Fruit fly (Drosophila melanogaster): Measurements from ENCODE around the gene Arf4.

Arf4 gene

dm6 chr4:1123769-1124493 lies at the start of gene Arf4:
Gene Arf4, plus strand, starts transcription at chr4:1124167.
- no peak for TF ChIP-seq CG8478 (optimal IDR thresholded peaks at IDR 0.05)
- no peak for TF ChIP-seq EcR (GFP tag; optimal IDR thresholded peaks at IDR 0.05)
- no peak for TF ChIP-seq pan (optimal IDR thresholded peaks at IDR 0.05)
- TF ChIP-seq Dll (optimal IDR thresholded peaks at IDR 0.05), result no peak

DNA sequence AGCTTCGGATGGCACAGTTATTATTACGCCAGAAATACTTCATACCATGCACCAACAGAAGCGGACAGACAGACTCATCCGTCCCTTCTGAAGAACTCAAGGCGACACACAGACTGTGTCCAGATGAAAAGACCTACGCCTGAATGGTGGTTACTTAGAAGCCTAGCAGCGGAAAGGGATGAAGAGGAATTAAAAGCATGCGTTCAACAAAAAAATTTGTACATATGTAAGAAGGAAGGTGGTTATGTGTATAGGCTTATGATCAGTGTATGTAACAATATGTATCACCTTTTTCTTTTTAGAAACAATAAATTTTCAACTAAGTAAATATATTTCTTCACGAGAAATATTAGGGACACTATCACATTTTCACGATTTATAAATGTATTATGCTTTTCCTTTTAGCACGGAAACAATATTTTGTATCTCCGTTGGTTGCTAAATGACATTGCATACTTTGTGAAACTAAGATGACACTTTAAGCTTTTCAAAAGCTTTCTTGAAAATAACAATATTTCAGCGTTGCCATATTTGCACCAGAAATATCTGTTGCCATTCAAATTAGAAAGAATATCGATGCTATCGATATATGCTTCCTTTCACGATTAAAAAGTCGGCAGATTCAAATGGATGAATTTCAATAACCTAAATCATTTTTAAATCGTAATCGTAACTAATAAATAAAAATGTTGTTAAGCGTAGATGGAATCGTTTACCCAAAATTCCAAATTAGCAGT lies 39.5 kb upstream of the Arf4 start, which contains the start of gene Actbeta:
TSS of gene Actbeta (minus strand) at position 471 of the 737 bp plus-strand sequence.
- TF ChIP-seq Dll (optimal IDR thresholded peaks at IDR 0.05) (no peak), usp (GFP tag; optimal IDR thresholded peaks at IDR 0.05) (no peak)

- TF ChIP-seq Dll (optimal IDR thresholded peaks at IDR 0.05) (no peak), psq (optimal IDR thresholded peaks at IDR 0.05) (no peak), EcR (GFP tag; optimal IDR thresholded peaks at IDR 0.05) (no peak), usp (GFP tag; optimal IDR thresholded peaks at IDR 0.05) (no peak), pan (optimal IDR thresholded peaks at IDR 0.05) (no peak), CG8478 (optimal IDR thresholded peaks at IDR 0.05) (no peak)
Observed at dm6 chr4:1088480-1088879, 35.5 kb upstream of the Arf4 start, which contains the start of gene sv. Gene sv, plus strand, starts transcription at chr4:1088798.

DNA sequence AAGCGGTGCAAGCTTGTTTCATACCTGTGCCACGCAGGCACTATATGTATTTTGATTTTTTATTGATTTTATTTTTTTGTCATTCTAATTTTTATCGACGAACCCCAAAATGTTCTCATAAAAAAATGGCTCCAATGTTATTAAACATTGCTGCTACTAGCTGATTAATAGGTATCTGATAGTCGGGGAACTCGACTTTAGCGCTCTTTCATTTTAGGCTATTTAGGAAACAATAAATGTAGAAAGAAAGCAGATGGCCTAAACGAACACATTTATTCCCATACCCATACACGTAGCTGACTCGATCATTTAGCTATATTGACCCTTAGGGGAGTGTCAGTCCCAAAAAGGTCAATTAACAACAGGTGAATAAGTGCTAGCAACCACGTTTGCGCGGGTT lies 33.7 kb upstream of the Arf4 start:
- TF ChIP-seq EcR (GFP tag; optimal IDR thresholded peaks at IDR 0.05) (no peak), CG8478 (optimal IDR thresholded peaks at IDR 0.05) (no peak), Dll (optimal IDR thresholded peaks at IDR 0.05) (no peak), pan (optimal IDR thresholded peaks at IDR 0.05) (no peak), usp (GFP tag; optimal IDR thresholded peaks at IDR 0.05) (no peak), psq (optimal IDR thresholded peaks at IDR 0.05) (no peak)

DNA sequence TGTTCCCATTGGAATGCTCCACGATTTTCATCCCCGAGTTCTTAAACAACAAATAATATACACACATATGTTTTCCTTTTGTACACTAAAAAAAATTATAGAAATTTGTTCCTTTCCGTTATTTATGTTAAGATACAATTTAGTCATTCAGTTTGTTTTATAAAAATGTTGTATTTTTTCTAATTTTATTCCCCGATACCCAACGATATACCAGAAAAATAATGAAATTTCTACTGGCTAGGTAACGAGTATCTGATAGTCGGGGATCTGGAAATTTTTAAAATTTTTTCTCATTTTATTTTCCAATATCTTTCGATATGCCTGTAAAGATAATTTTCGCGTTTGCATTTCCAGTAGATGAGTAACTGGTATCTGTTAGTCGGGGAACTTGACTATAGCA lies 30.5 kb upstream of the Arf4 start:
- TF ChIP-seq usp (GFP tag; optimal IDR thresholded peaks at IDR 0.05) (no peak), EcR (GFP tag; optimal IDR thresholded peaks at IDR 0.05) (no peak), CG8478 (optimal IDR thresholded peaks at IDR 0.05) (no peak), psq (optimal IDR thresholded peaks at IDR 0.05) (no peak), Dll (optimal IDR thresholded peaks at IDR 0.05) (no peak), pan (optimal IDR thresholded peaks at IDR 0.05) (no peak)

DNA sequence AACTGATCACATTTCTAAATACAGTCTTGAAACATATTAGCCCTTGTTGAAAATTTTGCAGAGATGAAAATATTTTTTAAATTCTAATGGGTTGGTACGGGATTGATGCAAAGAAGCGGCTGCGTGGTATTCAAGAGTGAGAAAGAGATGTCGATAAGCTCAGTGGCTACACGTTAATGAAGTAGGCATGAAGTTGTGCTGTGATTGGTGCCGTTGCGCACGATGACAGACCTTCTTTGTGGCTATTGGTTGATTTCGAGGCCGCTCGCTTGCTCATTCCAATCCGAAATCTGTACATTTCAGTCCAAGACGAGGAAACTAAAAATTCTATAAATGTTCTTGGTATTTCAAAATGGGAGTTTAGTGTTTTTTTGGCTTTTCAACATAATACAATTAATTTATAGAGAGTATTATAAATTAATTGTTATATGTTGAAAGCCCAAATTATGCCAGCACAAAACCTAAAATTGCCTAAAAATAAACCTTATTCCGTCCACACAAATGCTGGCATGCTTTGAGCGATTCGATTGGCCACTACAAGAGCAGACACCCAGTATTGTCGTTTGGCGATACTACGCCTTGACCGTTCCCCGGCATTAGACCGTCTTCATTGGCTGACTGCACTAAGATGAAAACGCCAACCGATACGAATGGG lies 26.2 kb upstream of the Arf4 start:
- TF ChIP-seq psq (optimal IDR thresholded peaks at IDR 0.05) (no peak), EcR (GFP tag; optimal IDR thresholded peaks at IDR 0.05) (no peak), usp (GFP tag; optimal IDR thresholded peaks at IDR 0.05) (no peak), pan (optimal IDR thresholded peaks at IDR 0.05) (no peak), CG8478 (optimal IDR thresholded peaks at IDR 0.05) (no peak), Dll (optimal IDR thresholded peaks at IDR 0.05) (no peak)

dm6 chr4:1106114-1106513 lies 17.9 kb upstream of the Arf4 start:
- no peak for TF ChIP-seq psq (optimal IDR thresholded peaks at IDR 0.05)
- TF ChIP-seq pan (optimal IDR thresholded peaks at IDR 0.05), result no peak
- no peak for TF ChIP-seq CG8478 (optimal IDR thresholded peaks at IDR 0.05)
- TF ChIP-seq Dll (optimal IDR thresholded peaks at IDR 0.05), result no peak
- no peak for TF ChIP-seq EcR (GFP tag; optimal IDR thresholded peaks at IDR 0.05)
- no peak for TF ChIP-seq usp (GFP tag; optimal IDR thresholded peaks at IDR 0.05)

- TF ChIP-seq Dll (optimal IDR thresholded peaks at IDR 0.05) (no peak), pan (optimal IDR thresholded peaks at IDR 0.05) (peak; percentile 75)
Observed at dm6 chr4:1112867-1113769, 10.8 kb upstream of the Arf4 start.

DNA sequence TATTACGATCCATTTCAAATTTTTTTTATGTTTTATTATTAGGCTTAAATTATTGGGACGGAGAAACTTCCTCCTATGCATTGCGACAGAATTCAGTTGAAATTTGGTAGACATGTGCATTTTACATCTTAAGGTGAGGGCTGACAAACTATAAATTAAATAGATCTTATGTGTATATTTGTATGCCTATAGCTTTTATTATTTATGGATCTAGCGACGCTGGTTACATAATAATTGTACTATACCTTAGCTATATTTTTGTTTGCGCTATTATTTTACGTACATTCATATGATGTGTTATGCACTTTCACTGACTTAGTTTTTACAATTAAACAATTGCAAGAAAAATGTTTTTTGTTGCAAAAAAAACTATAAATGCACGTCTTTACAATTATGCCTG lies 8.7 kb upstream of the Arf4 start:
- TF ChIP-seq Dll (optimal IDR thresholded peaks at IDR 0.05), result no peak

DNA sequence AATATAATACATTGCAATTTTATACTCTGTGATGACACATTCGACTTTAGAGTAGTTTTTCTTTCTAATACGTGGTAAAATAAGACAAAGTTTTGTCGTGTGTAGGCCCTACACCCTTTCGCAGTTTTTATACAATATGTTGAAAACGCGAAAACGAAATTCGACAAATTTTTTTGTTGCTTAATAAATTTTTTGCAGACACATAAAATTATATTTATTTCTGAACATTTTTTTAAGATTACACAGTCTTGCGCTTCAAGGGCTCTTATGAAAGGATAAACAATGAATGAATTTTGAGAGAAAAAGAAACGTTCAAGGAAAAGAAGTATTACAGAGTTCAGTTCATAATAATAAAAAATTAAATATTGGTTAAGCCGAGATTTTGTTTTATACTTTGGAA lies 2.1 kb upstream of the Arf4 start:
- TF ChIP-seq EcR (GFP tag; optimal IDR thresholded peaks at IDR 0.05) (no peak), pan (optimal IDR thresholded peaks at IDR 0.05) (no peak), psq (optimal IDR thresholded peaks at IDR 0.05) (no peak), CG8478 (optimal IDR thresholded peaks at IDR 0.05) (no peak), usp (GFP tag; optimal IDR thresholded peaks at IDR 0.05) (no peak), Dll (optimal IDR thresholded peaks at IDR 0.05) (no peak)

dm6 chr4:1122658-1123606 lies 1.0 kb upstream of the Arf4 start, which contains the start of gene Cals:
Gene Cals, minus strand, starts transcription at chr4:1123357.
- TF ChIP-seq EcR (GFP tag; optimal IDR thresholded peaks at IDR 0.05) (no peak), CG8478 (optimal IDR thresholded peaks at IDR 0.05) (no peak), usp (GFP tag; optimal IDR thresholded peaks at IDR 0.05) (no peak), psq (optimal IDR thresholded peaks at IDR 0.05) (no peak), pan (optimal IDR thresholded peaks at IDR 0.05) (no peak), Dll (optimal IDR thresholded peaks at IDR 0.05) (no peak)

All from whole organism.